Worm (Caenorhabditis elegans) whole organism, dauer: ENCODE data around the gene B0228.6.

Experiments
- unc-62 ChIP-seq: sonication (generic microtip); optimal IDR thresholded peaks from 2 replicates; lab custom pipeline; 2017; ENCODE audit warnings: missing biosample characterization, missing genetic modification reagents, missing genetic modification characterization

Gene B0228.6

DNA sequence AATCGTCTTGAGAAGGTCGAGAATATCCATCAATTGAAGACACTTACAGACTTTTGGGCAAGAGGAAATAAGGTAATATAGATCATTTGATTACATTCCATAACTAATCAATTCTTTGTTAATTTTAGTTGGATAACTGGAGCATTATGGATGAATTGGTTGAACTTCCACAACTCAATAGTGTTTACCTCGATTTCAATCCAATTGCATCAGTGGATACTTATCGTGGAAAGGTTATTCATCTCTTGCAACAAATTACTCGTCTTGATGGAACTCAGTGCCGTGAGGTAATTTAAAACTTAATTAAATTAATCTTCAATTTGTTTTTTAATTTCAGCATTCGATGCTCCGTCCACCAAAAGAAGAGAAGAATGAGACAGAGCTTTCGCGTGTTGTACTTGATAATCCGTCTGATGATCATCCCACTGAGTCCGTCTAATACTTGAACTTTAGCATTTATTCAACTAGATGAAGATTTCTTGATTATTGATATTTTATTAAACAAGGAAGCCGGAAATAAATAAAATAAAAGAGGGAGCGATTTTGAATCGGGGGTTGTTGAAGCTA lies 18.5 kb upstream of the B0228.6 start:
- TF ChIP-seq unc-62 (GFP tag; lab: Kevin White, UChicago), result no peak

DNA sequence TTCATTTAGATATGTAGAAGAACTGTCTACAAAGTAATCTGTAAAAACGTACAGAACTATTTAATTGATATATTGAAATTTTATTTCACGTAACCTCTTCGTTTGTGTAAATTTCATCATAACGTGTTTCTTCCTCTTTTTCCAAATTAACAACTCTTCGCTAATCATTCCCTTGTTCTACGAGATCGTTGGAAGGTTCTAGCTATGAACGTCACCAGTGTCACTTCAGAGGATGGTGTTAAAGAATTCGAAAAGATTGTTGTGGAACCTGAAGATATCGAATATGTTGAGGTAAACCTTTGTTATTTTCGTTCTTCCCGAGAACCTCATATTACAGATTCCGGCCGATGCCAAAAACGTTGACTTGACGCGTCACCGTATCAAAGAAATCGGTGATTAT lies 17.4 kb upstream of the B0228.6 start, which contains the start of gene C06A8.6:
TSS of gene C06A8.6 (plus strand) at position 89 of the 400 bp plus-strand sequence.
- TF ChIP-seq unc-62 (GFP tag; lab: Kevin White, UChicago), result no peak

ce11 chrII:7771917-7772316 lies 17.0 kb upstream of the B0228.6 start, which contains the start of gene C06A8.8:
TSS of gene C06A8.8 (minus strand) at chrII:7772017.
- TF ChIP-seq unc-62 (GFP tag; lab: Kevin White, UChicago), result no peak

DNA sequence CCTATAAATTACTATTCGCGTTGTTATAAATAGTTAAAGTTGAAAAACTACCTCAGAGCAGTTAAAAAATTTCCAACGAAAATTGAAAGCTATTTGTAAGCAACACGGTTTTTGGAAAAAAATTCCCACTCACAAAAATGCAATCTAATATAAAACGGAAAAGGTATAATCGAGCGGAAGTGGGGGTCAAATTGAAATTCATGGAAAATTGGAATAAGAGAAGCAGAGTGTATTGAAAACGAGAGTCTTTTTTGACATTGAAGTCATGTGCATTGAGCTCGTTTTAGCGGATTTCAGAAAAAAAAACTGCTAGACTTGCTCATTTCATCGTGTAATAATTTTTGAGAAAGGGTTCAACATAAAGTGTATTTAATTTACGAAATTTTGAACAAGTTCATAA lies 15.3 kb upstream of the B0228.6 start:
- no peak for TF ChIP-seq unc-62 (GFP tag; lab: Kevin White, UChicago)

DNA sequence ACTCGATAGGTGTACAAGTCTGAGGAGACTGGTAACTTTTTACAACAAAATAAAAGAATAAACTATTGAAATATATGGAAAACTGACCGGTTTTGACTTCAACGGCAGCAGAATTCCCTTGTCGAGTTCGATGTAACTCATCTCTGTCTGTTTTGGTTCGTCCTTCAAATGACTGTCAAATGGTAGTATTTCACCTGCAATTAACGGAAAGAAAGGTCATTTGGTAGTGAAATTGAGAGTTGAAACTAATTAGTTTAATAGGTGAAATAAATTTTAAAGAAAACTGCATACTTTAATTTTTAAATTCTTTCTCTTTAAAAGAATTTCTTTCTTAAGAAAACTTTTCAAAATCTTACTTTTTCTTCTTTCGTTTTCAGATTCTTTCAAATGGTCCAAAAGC lies 14.3 kb upstream of the B0228.6 start:
- TF ChIP-seq unc-62 (GFP tag; lab: Kevin White, UChicago), result no peak

DNA sequence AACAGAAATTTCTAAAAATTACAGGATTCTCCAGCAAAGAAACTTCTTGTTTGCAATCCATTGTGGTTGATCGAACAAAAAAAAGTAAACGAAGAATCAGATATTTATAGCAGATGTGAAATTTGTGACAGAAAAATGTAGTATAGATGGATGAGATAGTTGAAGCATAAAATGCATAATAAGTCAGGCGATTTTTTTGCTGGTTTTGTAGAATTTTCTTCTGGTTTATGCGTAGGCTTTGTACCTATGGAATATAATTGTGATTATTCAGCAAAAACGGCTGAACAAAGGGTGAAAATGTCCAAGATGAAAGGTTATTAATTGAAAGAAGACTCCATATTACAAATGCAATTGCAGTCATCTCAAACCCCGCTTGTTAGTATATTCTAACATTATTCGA lies 10.5 kb upstream of the B0228.6 start, which contains the start of gene srh-39:
TSS of gene srh-39 (minus strand) at position 101 of the 400 bp plus-strand sequence.
- no peak for TF ChIP-seq unc-62 (GFP tag; lab: Kevin White, UChicago)

DNA sequence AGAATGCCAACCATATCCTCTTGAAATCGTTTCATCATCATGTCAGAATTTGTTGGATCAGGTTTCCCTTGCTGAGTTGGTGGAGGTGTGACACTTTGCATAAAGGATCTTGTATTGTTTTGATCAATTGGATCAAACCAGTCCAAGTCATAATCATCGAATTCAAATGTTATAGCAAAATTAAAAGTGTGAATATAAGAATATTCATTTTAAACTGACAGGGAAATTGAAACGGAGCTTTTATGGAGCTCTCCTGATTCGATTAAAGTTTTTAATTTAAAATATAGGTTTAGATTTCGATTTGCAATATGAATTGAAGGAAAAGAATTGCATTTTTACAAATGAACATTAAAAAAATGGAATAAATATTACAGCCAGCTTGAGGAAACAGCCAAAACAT lies 8.6 kb upstream of the B0228.6 start, which contains the start of gene B0228.9:
TSS of gene B0228.9 (minus strand) at position 101 of the 400 bp plus-strand sequence.
- no peak for TF ChIP-seq unc-62 (GFP tag; lab: Kevin White, UChicago)

DNA sequence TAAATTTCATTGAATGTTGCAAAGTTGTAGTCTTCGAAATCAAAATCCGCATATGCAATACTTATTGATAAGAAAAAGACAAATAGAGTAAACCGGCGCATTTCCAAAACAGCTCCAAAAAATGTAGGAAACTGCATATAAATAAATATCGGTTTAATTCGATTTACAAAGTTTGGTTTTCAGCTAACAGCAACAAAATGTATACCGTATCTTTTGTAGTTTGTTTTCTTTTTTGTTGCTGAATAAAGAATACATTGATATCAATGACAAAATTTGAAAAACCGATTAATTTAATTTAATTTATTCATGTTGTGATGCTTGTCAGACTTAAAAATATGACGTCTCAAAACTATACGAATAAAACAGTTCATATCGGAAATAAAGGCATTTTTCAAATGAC lies 6.5 kb upstream of the B0228.6 start, which contains the start of gene B0228.8:
TSS of gene B0228.8 (minus strand) at position 101 of the 400 bp plus-strand sequence.
- no peak for TF ChIP-seq unc-62 (GFP tag; lab: Kevin White, UChicago)

- no peak for TF ChIP-seq unc-62 (GFP tag; lab: Kevin White, UChicago)
Measured at ce11 chrII:7758397-7759135, 3.6 kb upstream of the B0228.6 start, which contains the start of gene B0228.7. TSS of gene B0228.7 (minus strand) at chrII:7759023.

ce11 chrII:7756810-7757209 lies 1.8 kb upstream of the B0228.6 start:
- TF ChIP-seq unc-62 (GFP tag; lab: Kevin White, UChicago), result no peak

DNA sequence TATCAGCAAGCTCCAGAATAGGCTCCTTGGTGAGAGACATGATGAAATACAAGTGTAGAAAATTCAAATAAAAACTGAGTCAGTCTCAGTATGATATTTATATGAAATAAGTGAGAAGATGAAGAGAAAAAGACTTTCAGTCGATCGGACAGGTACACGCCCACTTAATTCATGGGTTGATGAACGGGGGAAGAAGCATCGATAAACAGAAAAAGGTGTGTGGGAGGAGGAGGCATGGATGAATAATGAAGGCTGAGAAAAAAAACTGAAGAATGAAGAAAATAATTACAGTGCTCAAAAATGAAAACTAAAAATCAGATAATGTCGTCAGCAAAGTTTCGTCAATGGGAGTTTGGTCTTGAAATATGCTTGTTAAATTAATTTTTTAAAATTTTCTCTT lies 1.5 kb downstream of the B0228.6 start, which contains the start of gene trx-1:
TSS of gene trx-1 (minus strand) at position 101 of the 400 bp plus-strand sequence.
- TF ChIP-seq unc-62 (GFP tag; lab: Kevin White, UChicago), result no peak

DNA sequence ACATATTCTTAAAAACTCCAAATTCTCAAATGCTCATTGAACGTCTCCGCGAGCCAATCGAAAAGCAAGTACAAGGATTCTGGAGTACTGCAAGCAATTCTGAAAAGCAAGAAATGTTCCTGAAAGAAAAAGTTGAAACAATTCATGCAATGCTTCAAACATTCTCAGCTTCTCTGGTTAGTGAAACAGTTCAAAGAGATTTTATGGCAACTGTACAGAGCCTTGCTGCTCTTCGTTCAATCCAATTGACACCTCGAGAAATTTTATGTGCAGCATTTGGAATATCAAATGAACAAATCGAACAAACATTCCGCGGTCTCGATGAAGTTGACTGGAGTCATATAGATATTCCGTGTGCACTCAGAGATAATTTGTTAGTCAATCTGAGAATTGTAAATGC lies 18.2 kb downstream of the B0228.6 start:
- no peak for TF ChIP-seq unc-62 (GFP tag; lab: Kevin White, UChicago)

ce11 chrII:7724603-7725002 lies 30.4 kb downstream of the B0228.6 start, which contains the start of gene cpna-2:
TSS of gene cpna-2 (plus strand) at chrII:7724903.
- no peak for TF ChIP-seq unc-62 (GFP tag; lab: Kevin White, UChicago)

ce11 chrII:7722784-7723183 lies 32.2 kb downstream of the B0228.6 start:
- TF ChIP-seq unc-62 (GFP tag; lab: Kevin White, UChicago), result no peak

- no peak for TF ChIP-seq unc-62 (GFP tag; lab: Kevin White, UChicago)
Measured at ce11 chrII:7720479-7720878, 34.5 kb downstream of the B0228.6 start.

- TF ChIP-seq unc-62 (GFP tag; lab: Kevin White, UChicago), result no peak
Measured at ce11 chrII:7719039-7719438, 35.9 kb downstream of the B0228.6 start.
